Fruit fly (Drosophila melanogaster): ENCODE results near the gene CG14879.

CG14879 gene

DNA sequence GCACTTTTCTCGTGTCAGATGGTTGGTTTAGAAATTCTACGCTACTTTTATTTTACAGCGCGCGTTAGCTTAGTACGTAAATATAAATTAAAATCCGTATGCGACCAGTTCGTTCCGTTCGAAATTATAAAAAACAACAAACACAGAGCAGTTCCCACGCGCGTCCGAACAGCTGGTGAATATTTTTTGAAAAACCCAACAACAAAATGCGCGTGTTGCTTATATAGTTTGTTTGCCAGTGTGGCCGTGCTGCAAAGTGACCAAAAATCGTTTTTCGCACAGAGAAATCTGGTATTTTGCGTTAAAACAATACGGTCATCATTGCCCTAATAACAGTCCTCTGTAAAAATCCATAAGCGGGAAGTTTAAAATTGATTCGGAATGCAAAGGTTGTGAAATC, 10.7 kb downstream of the CG14879 start (continued):
- TF ChIP-seq unc-4 (GFP tag; IDR thresholded peaks at IDR 0.05; ENCODE audit: partially characterized antibody) (peak; percentile 41), p53 (GFP tag; optimal IDR thresholded peaks at IDR 0.05) (peak; percentile 12), CG1603 (tag; optimal IDR thresholded peaks at IDR 0.05) (peak; percentile 79), CG12391 (tag; optimal IDR thresholded peaks at IDR 0.05) (peak; percentile 32), CG18599 (GFP tag; optimal IDR thresholded peaks at IDR 0.05) (no peak), pita (GFP tag; optimal IDR thresholded peaks at IDR 0.05) (no peak), CrebB (tag; optimal IDR thresholded peaks at IDR 0.05) (peak; percentile 57), ac (GFP tag; optimal IDR thresholded peaks at IDR 0.05) (no peak), pum (GFP tag; optimal IDR thresholded peaks at IDR 0.05) (no peak), hbn (GFP tag; IDR thresholded peaks at IDR 0.05; ENCODE audit: partially characterized antibody) (no peak), phol (tag; optimal IDR thresholded peaks at IDR 0.05) (peak; percentile 16), wdn (GFP tag; IDR thresholded peaks at IDR 0.05) (no peak), Abd-B (GFP tag; optimal IDR thresholded peaks at IDR 0.05) (no peak), CG9437 (GFP tag; optimal IDR thresholded peaks at IDR 0.05) (no peak), Dip3 (GFP tag; optimal IDR thresholded peaks at IDR 0.05) (no peak), Pdp1 (GFP tag; optimal IDR thresholded peaks at IDR 0.05) (peak in 1 of 2 experiments; percentile 61), CG30020 (tag; optimal IDR thresholded peaks at IDR 0.05) (peak; percentile 10), CG13624 (GFP tag; optimal IDR thresholded peaks at IDR 0.05) (no peak), NK7.1 (GFP tag; optimal IDR thresholded peaks at IDR 0.05) (no peak), Med (GFP tag) (peak; percentile 81), chinmo (GFP tag; IDR thresholded peaks at IDR 0.05; ENCODE audit: partially characterized antibody) (no peak; the same call in 3 of the 4 replicates), ato (GFP tag; IDR thresholded peaks at IDR 0.05; ENCODE audit: partially characterized antibody) (peak; percentile 16; the same call in 1 of the 2 replicates), ranshi (GFP tag; IDR thresholded peaks at IDR 0.05) (no peak), slbo (GFP tag; IDR thresholded peaks at IDR 0.05) (no peak), CG10959 (GFP tag; IDR thresholded peaks at IDR 0.05) (no peak), CG7357 (GFP tag; IDR thresholded peaks at IDR 0.05) (no peak), Hmr (GFP tag; optimal IDR thresholded peaks at IDR 0.05) (peak; percentile 16), CG8924 (tag; optimal IDR thresholded peaks at IDR 0.05) (peak; percentile 43), Drgx (GFP tag; IDR thresholded peaks at IDR 0.05) (no peak), Neu2 (GFP tag; optimal IDR thresholded peaks at IDR 0.05; ENCODE audit: borderline replicate concordance) (no peak), mam (GFP tag; optimal IDR thresholded peaks at IDR 0.05) (no peak), btn (GFP tag; optimal IDR thresholded peaks at IDR 0.05) (no peak), CG10147 (GFP tag; optimal IDR thresholded peaks at IDR 0.05) (peak; percentile 12), Ets65A (GFP tag) (no peak), Sry-β (GFP tag; optimal IDR thresholded peaks at IDR 0.05) (no peak), HmgZ (tag; optimal IDR thresholded peaks at IDR 0.05) (peak; percentile 28), chm (GFP tag; IDR thresholded peaks at IDR 0.05) (0 out of 2 replicates have a peak, but pooled peaks have one; percentile 34), CG17829 (tag; optimal IDR thresholded peaks at IDR 0.05) (peak; percentile 58), CG16815 (GFP tag; optimal IDR thresholded peaks at IDR 0.05) (no peak), CG9817 (tag; optimal IDR thresholded peaks at IDR 0.05) (no peak), crc (GFP tag; optimal IDR thresholded peaks at IDR 0.05) (no peak), YL-1 (GFP tag; optimal IDR thresholded peaks at IDR 0.05) (peak; percentile 30), Fer1 (GFP tag; optimal IDR thresholded peaks at IDR 0.05) (peak; percentile 36), Bdp1 (GFP tag; optimal IDR thresholded peaks at IDR 0.05) (no peak), CG4328 (GFP tag; optimal IDR thresholded peaks at IDR 0.05) (no peak), ci (GFP tag; IDR thresholded peaks at IDR 0.05) (0 out of 3 replicates have a peak, but pooled peaks have one; percentile 22), Six4 (GFP tag; optimal IDR thresholded peaks at IDR 0.05) (no peak), B-H1 (GFP tag; IDR thresholded peaks at IDR 0.05) (no peak), ase (GFP tag; IDR thresholded peaks at IDR 0.05) (no peak), Hr39 (optimal IDR thresholded peaks at IDR 0.05) (no peak), CG14710 (tag; optimal IDR thresholded peaks at IDR 0.05) (peak; percentile 71)
